Fruit fly (Drosophila melanogaster) whole organism, embryonic: Measurements from ENCODE around the gene CG9795.

Experiments
- MESR4 ChIP-seq: fragments of 200-800 bp; sonication (Bioruptor generic); optimal IDR thresholded peaks from 2 replicates; lab custom pipeline; 2018; ENCODE audit warnings: missing biosample characterization, mild to moderate bottlenecking, missing genetic modification characterization, moderate library complexity
- Med ChIP-seq: fragments of 200-800 bp; sonication (Bioruptor generic); peaks from one replicate; lab custom pipeline; 2016; ENCODE audit warnings: missing biosample characterization, missing genetic modification characterization, mild to moderate bottlenecking, inconsistent platforms, moderate library complexity
- cwo ChIP-seq: fragments of 200-800 bp; sonication (Bioruptor generic); optimal IDR thresholded peaks from 3 replicates; lab custom pipeline; 2017; ENCODE audit warnings: missing biosample characterization, missing genetic modification characterization, mild to moderate bottlenecking, moderate library complexity, missing genetic modification reagents
- shn ChIP-seq: fragments of 200-800 bp; sonication (Bioruptor generic); optimal IDR thresholded peaks from 3 replicates; lab custom pipeline; 2016; ENCODE audit warnings: missing biosample characterization, missing genetic modification characterization

DNA sequence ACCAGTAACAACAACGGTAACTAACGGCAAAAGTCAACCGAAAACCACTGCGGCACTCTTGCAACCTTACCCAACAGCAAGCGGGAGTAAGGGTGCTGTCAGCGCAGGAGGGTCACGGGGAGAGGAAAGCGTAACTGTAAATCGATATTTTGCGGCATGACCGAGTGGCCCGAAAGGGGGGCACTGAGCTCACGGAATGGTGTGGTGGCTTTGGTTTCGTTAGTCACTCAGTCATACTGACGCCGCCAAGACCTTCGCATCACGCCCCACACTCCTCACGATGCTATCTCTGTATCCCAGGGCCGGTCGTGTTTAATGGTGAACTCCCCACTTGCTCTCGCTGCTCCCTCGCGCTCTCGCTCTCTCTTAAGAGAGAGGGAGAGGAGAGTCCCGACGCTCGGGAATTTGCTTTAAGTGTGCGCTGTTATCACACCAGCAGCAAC lies 41.2 kb downstream of the CG9795 start:
- TF ChIP-seq cwo, result no peak
- no peak for TF ChIP-seq shn
- peak; percentile 87 for TF ChIP-seq Med (GFP tag; lab: Kevin White, UChicago)
- TF ChIP-seq MESR4, result no peak
